Worm (Caenorhabditis elegans) whole organism, L4 larva: Measurements from ENCODE around the gene C49C3.6.

Experiments
- F26F4.8 ChIP-seq: fragments of 200-800 bp; sonication (Bioruptor generic); conservative IDR thresholded peaks from 2 replicates; pipeline ENCODE4 v1.3.6; 2022; ENCODE audit warnings: missing genetic modification characterization, missing compliant biosample characterization
- F37D6.2 ChIP-seq: sonication (generic microtip); optimal IDR thresholded peaks from 2 replicates; lab custom pipeline; 2016; ENCODE audit warnings: mild to moderate bottlenecking, missing genetic modification characterization, missing compliant biosample characterization
- F49E8.2 ChIP-seq: sonication (generic microtip); optimal IDR thresholded peaks from 2 replicates; lab custom pipeline; 2016; ENCODE audit warnings: missing compliant biosample characterization, mild to moderate bottlenecking, missing genetic modification characterization, borderline replicate concordance
- T20F7.1 ChIP-seq: fragments of 200-800 bp; sonication (Bioruptor generic); optimal IDR thresholded peaks from 2 replicates; lab custom pipeline; 2018; ENCODE audit warnings: mild to moderate bottlenecking, missing genetic modification characterization, missing compliant biosample characterization
- T26A8.4 ChIP-seq: fragments of 200-800 bp; sonication (Bioruptor generic); IDR thresholded peaks from 2 replicates; pipeline ENCODE4 v1.3.6; 2022; ENCODE audit warnings: missing genetic modification characterization, missing compliant biosample characterization
- Y105C5A.15 ChIP-seq: fragments of 200-800 bp; sonication (Bioruptor generic); IDR thresholded peaks from 2 replicates; pipeline ENCODE4 v1.3.6; 2022; ENCODE audit warnings: missing genetic modification characterization, missing compliant biosample characterization
- Y75B8A.6 ChIP-seq: fragments of 200-800 bp; sonication (Bioruptor generic); IDR thresholded peaks from 2 replicates; pipeline ENCODE4 v1.3.6; 2022; ENCODE audit warnings: missing genetic modification reagents, missing genetic modification characterization, missing compliant biosample characterization
- ceh-20 ChIP-seq: fragments of 200-800 bp; sonication (Bioruptor generic); IDR thresholded peaks from 2 replicates; pipeline ENCODE4 v1.3.6; 2022; ENCODE audit warnings: missing genetic modification reagents, missing genetic modification characterization, missing compliant biosample characterization
- ceh-28 ChIP-seq: fragments of 150-350 bp; optimal IDR thresholded peaks from 2 replicates; lab custom pipeline; 2014; ENCODE audit warnings: missing biosample characterization, missing genetic modification reagents, missing genetic modification characterization
- ceh-44 ChIP-seq: fragments of 200-800 bp; sonication (Bioruptor generic); IDR thresholded peaks from 2 replicates; pipeline ENCODE4 v1.3.6; 2022; ENCODE audit warnings: missing genetic modification reagents, missing genetic modification characterization, missing compliant biosample characterization
- ceh-62 ChIP-seq: sonication (generic microtip); optimal IDR thresholded peaks from 2 replicates; lab custom pipeline; 2017; ENCODE audit warnings: missing biosample characterization, missing genetic modification characterization
- ceh-82 ChIP-seq: sonication (generic microtip); optimal IDR thresholded peaks from 2 replicates; lab custom pipeline; 2017; ENCODE audit warnings: missing biosample characterization, missing genetic modification characterization
- daf-16 ChIP-seq, 3 experiments: sonication (generic microtip); optimal IDR thresholded peaks; 2 replicates each; lab custom pipeline; 2016 to 2017; ENCODE audit warnings: missing genetic modification characterization in 3 of 3, missing genetic modification reagents in 3 of 3, mild to moderate bottlenecking in 2 of 3, missing compliant biosample characterization in 2 of 3, missing biosample characterization in 1 of 3, moderate library complexity in 1 of 3
- daf-19 ChIP-seq: fragments of 200-800 bp; sonication (Bioruptor generic); conservative IDR thresholded peaks from 2 replicates; pipeline ENCODE4 v1.3.6; 2022; ENCODE audit warnings: missing genetic modification characterization, missing compliant biosample characterization
- dmd-6 ChIP-seq: fragments of 200-800 bp; sonication (Bioruptor generic); IDR thresholded peaks from 2 replicates; pipeline ENCODE4 v1.3.6; 2022; ENCODE audit warnings: missing genetic modification reagents, missing genetic modification characterization, missing compliant biosample characterization
- dmd-8 ChIP-seq: fragments of 200-800 bp; sonication (Bioruptor generic); IDR thresholded peaks from 2 replicates; pipeline ENCODE4 v1.3.6; 2022; ENCODE audit warnings: missing genetic modification characterization, missing compliant biosample characterization
- dmd-9 ChIP-seq: fragments of 200-800 bp; sonication (Bioruptor generic); IDR thresholded peaks from 2 replicates; pipeline ENCODE4 v1.3.6; 2022; ENCODE audit warnings: missing genetic modification reagents, missing genetic modification characterization, missing compliant biosample characterization
- dpl-1 ChIP-seq: fragments of 150-350 bp; optimal IDR thresholded peaks from 2 replicates; lab custom pipeline; 2014; ENCODE audit warnings: missing biosample characterization, missing genetic modification reagents, missing genetic modification characterization
- dve-1 ChIP-seq: sonication (generic microtip); optimal IDR thresholded peaks from 2 replicates; lab custom pipeline; 2017; ENCODE audit warnings: antibody characterized with exemption, mild to moderate bottlenecking, missing genetic modification characterization, missing compliant biosample characterization; ENCODE audit not compliant: insufficient read depth
- hif-1 ChIP-seq, 2 experiments: sonication (generic microtip); optimal IDR thresholded peaks; 2 replicates each; lab custom pipeline; 2016 to 2017; ENCODE audit warnings: missing compliant biosample characterization in 2 of 2, missing genetic modification characterization in 2 of 2, missing genetic modification reagents in 2 of 2, missing genotype in 2 of 2, mild to moderate bottlenecking in 1 of 2
- jun-1 ChIP-seq: fragments of 150-350 bp; optimal IDR thresholded peaks from 2 replicates; lab custom pipeline; 2014; ENCODE audit warnings: missing biosample characterization, missing genetic modification reagents, missing genetic modification characterization
- lin-15B ChIP-seq: fragments of 150-350 bp; sonication (generic microtip); optimal IDR thresholded peaks from 3 replicates; lab custom pipeline; 2014; ENCODE audit warnings: missing biosample characterization, missing genetic modification characterization
- lin-38 ChIP-seq: fragments of 200-800 bp; sonication (Bioruptor generic); IDR thresholded peaks from 2 replicates; pipeline ENCODE4 v1.3.6; 2022; ENCODE audit warnings: missing genetic modification reagents, missing genetic modification characterization, missing compliant biosample characterization
- lir-3 ChIP-seq: sonication (generic microtip); optimal IDR thresholded peaks from 2 replicates; lab custom pipeline; 2016; ENCODE audit warnings: mild to moderate bottlenecking, missing genetic modification characterization, missing compliant biosample characterization
- lsy-2 ChIP-seq, 2 experiments: fragments of 150-350 bp in 1 of 2; sonication (generic microtip) in 1 of 2; optimal IDR thresholded peaks; 2 replicates each; lab custom pipeline; 2014 to 2017; ENCODE audit warnings: missing biosample characterization in 2 of 2, missing genetic modification characterization in 2 of 2
- mdl-1 ChIP-seq, 2 experiments: fragments of 150-350 bp in 1 of 2; sonication (generic microtip) in 1 of 2; optimal IDR thresholded peaks; 2 replicates each; lab custom pipeline; 2014 to 2017; ENCODE audit warnings: missing biosample characterization in 2 of 2, missing genetic modification characterization in 2 of 2
- mes-2 ChIP-seq: sonication (generic microtip); optimal IDR thresholded peaks from 2 replicates; lab custom pipeline; 2016; ENCODE audit warnings: missing genotype, mild to moderate bottlenecking, missing genetic modification characterization, missing compliant biosample characterization; ENCODE audit not compliant: poor library complexity, severe bottlenecking
- mxl-3 ChIP-seq: fragments of 200-800 bp; sonication (Bioruptor generic); optimal IDR thresholded peaks from 2 replicates; lab custom pipeline; 2018; ENCODE audit warnings: mild to moderate bottlenecking, missing genetic modification characterization, missing compliant biosample characterization
- nhr-10 ChIP-seq: fragments of 150-350 bp; optimal IDR thresholded peaks from 2 replicates; lab custom pipeline; 2014; ENCODE audit warnings: missing biosample characterization, missing genetic modification characterization
- nhr-25 ChIP-seq: sonication (generic microtip); optimal IDR thresholded peaks from 2 replicates; lab custom pipeline; 2017; ENCODE audit warnings: missing genetic modification characterization, mild to moderate bottlenecking, missing compliant biosample characterization, antibody characterized with exemption, moderate library complexity, borderline replicate concordance; ENCODE audit not compliant: insufficient read depth
- nhr-28 ChIP-seq: fragments of 150-350 bp; optimal IDR thresholded peaks from 2 replicates; lab custom pipeline; 2014; ENCODE audit warnings: missing biosample characterization, missing genetic modification characterization
- nhr-77 ChIP-seq: fragments of 150-350 bp; optimal IDR thresholded peaks from 2 replicates; lab custom pipeline; 2014; ENCODE audit warnings: missing biosample characterization, missing genetic modification characterization
- pha-4 ChIP-seq, 2 experiments: fragments of 150-350 bp in 1 of 2; fragments of 200-800 bp in 1 of 2; sonication (Bioruptor generic) in 1 of 2; IDR thresholded peaks in 1 of 2; optimal IDR thresholded peaks in 1 of 2; 2 replicates each; pipeline versions ENCODE4 v1.3.6 to Lab custom; 2014 to 2022; ENCODE audit warnings: missing genetic modification characterization in 2 of 2, missing genetic modification reagents in 2 of 2, missing biosample characterization in 1 of 2, missing compliant biosample characterization in 1 of 2
- php-3 ChIP-seq: fragments of 200-800 bp; sonication (Bioruptor generic); IDR thresholded peaks from 2 replicates; pipeline ENCODE4 v1.3.6; 2022; ENCODE audit warnings: missing genetic modification reagents, missing genetic modification characterization, missing compliant biosample characterization
- pqm-1 ChIP-seq: sonication (generic microtip); optimal IDR thresholded peaks from 2 replicates; lab custom pipeline; 2017; ENCODE audit warnings: missing biosample characterization, missing genetic modification characterization
- snpc-1.2 ChIP-seq: fragments of 200-800 bp; sonication (Bioruptor generic); IDR thresholded peaks from 2 replicates; pipeline ENCODE4 v1.3.6; 2022; ENCODE audit warnings: missing genetic modification reagents, missing genetic modification characterization, missing compliant biosample characterization
- spr-1 ChIP-seq: sonication (generic microtip); optimal IDR thresholded peaks from 2 replicates; lab custom pipeline; 2016; ENCODE audit warnings: mild to moderate bottlenecking, missing genetic modification characterization, missing compliant biosample characterization
- spr-3 ChIP-seq: fragments of 200-800 bp; sonication (Bioruptor generic); optimal IDR thresholded peaks from 2 replicates; lab custom pipeline; 2018; ENCODE audit warnings: mild to moderate bottlenecking, missing genetic modification characterization, missing compliant biosample characterization
- tra-1 ChIP-seq: fragments of 200-800 bp; sonication (Bioruptor generic); IDR thresholded peaks from 2 replicates; pipeline ENCODE4 v1.3.6; 2022; ENCODE audit warnings: missing genetic modification reagents, missing genetic modification characterization, missing compliant biosample characterization
- unc-130 ChIP-seq: sonication (generic microtip); optimal IDR thresholded peaks from 2 replicates; lab custom pipeline; 2016; ENCODE audit warnings: missing genetic modification reagents, missing genetic modification characterization, missing compliant biosample characterization
- unc-62 ChIP-seq, 3 experiments: fragments of 150-350 bp in 1 of 3; sonication (generic microtip); optimal IDR thresholded peaks in 2 of 3; peaks in 1 of 3; 1 replicate in 1 of 3; 2 replicates in 2 of 3; lab custom pipeline; 2014 to 2017; ENCODE audit warnings: missing biosample characterization in 3 of 3, missing genetic modification characterization in 3 of 3, missing genetic modification reagents in 3 of 3, missing genotype in 1 of 3
- vab-7 ChIP-seq: fragments of 200-800 bp; sonication (Bioruptor generic); IDR thresholded peaks from 2 replicates; pipeline ENCODE4 v1.3.6; 2022; ENCODE audit warnings: missing genetic modification reagents, missing genetic modification characterization, missing compliant biosample characterization
- ztf-11 ChIP-seq: fragments of 150-350 bp; optimal IDR thresholded peaks from 2 replicates; lab custom pipeline; 2014; ENCODE audit warnings: missing biosample characterization, missing genetic modification characterization

The C49C3.6 gene

ce11 chrIV:17371469-17371868 is 40.1 kb downstream of the C49C3.6 start, which contains the start of gene C30H6.5:
TSS of gene C30H6.5 (plus strand) at chrIV:17371769.
- TF ChIP-seq ceh-62 (no peak), dpl-1 (GFP tag; lab: Kevin White, UChicago) (no peak), lin-38 (GFP tag; lab: Robert Waterston, UW) (no peak), Y75B8A.6 (GFP tag; lab: Robert Waterston, UW) (no peak), dmd-9 (GFP tag; lab: Robert Waterston, UW) (no peak), T20F7.1 (no peak), nhr-25 (no peak)
- TF ChIP-seq, all 104 proteins: peak for 0

- no peak for TF ChIP-seq jun-1
- TF ChIP-seq ceh-62 = no peak
- TF ChIP-seq T26A8.4 (GFP tag; lab: Robert Waterston, UW) = no peak
- no peak for TF ChIP-seq nhr-77
- no peak for TF ChIP-seq lir-3
- TF ChIP-seq daf-16 (GFP tag; optimal IDR thresholded peaks at IDR 0.05; lab: Kevin White, UChicago) = no peak
- peak; percentile 59 for TF ChIP-seq daf-16 (tag; optimal IDR thresholded peaks at IDR 0.05; lab: Kevin White, UChicago)
Measured at ce11 chrIV:17376127-17376526, 44.8 kb downstream of the C49C3.6 start, which contains the start of gene haf-1. TSS of gene haf-1 (plus strand) at chrIV:17376427.

ce11 chrIV:17380061-17380680 is 48.8 kb downstream of the C49C3.6 start, which contains the start of the genes C30H6.9 and dlat-2:
TSS of gene C30H6.9 (minus strand) at chrIV:17380170.
TSS of gene dlat-2 (plus strand) at chrIV:17380626.
- TF ChIP-seq pqm-1 (tag; lab: Kevin White, UChicago) (no peak), nhr-10 (tag; lab: Kevin White, UChicago) (no peak), lsy-2 (tag; optimal IDR thresholded peaks at IDR 0.05; lab: Kevin White, UChicago) (peak in 1 of 2 experiments; percentile 43), unc-62 (GFP tag; optimal IDR thresholded peaks at IDR 0.05 in 1 of 2; lab: Kevin White, UChicago) (no peak), unc-62 (tag; optimal IDR thresholded peaks at IDR 0.05; lab: Kevin White, UChicago) (no peak), pha-4 (GFP tag; IDR thresholded peaks at IDR 0.05; lab: Robert Waterston, UW) (no peak), pha-4 (tag; optimal IDR thresholded peaks at IDR 0.05; lab: Kevin White, UChicago) (peak; percentile 40), lir-3 (no peak), dmd-8 (GFP tag; lab: Robert Waterston, UW) (no peak), dve-1 (tag; lab: Kevin White, UChicago) (peak; percentile 17), F26F4.8 (no peak), snpc-1.2 (GFP tag; lab: Robert Waterston, UW) (peak; percentile 71), hif-1 (tag; optimal IDR thresholded peaks at IDR 0.05; lab: Kevin White, UChicago) (no peak), ceh-44 (GFP tag; lab: Robert Waterston, UW) (no peak), ceh-28 (tag; lab: Kevin White, UChicago) (no peak), daf-16 (GFP tag; optimal IDR thresholded peaks at IDR 0.05; lab: Kevin White, UChicago) (no peak), daf-16 (tag; optimal IDR thresholded peaks at IDR 0.05; lab: Kevin White, UChicago) (peak; percentile 48), ceh-20 (no peak), lin-38 (GFP tag; lab: Robert Waterston, UW) (peak; percentile 85), php-3 (GFP tag; lab: Robert Waterston, UW) (no peak), Y105C5A.15 (GFP tag; lab: Robert Waterston, UW) (no peak), spr-1 (tag; lab: Kevin White, UChicago) (no peak), ceh-62 (no peak), F37D6.2 (no peak), spr-3 (GFP tag; lab: Kevin White, UChicago) (no peak), unc-130 (no peak), vab-7 (no peak), mxl-3 (GFP tag; lab: Kevin White, UChicago) (no peak), lin-15B (tag; lab: Kevin White, UChicago) (no peak), mdl-1 (tag; optimal IDR thresholded peaks at IDR 0.05; lab: Kevin White, UChicago) (no peak), dmd-9 (GFP tag; lab: Robert Waterston, UW) (no peak), dpl-1 (GFP tag; lab: Kevin White, UChicago) (peak; percentile 50), dmd-6 (GFP tag; lab: Robert Waterston, UW) (no peak), ceh-82 (no peak), daf-19 (GFP tag; lab: Robert Waterston, UW) (no peak), ztf-11 (tag; lab: Kevin White, UChicago) (no peak), F49E8.2 (tag; lab: Kevin White, UChicago) (no peak), nhr-28 (tag; lab: Kevin White, UChicago) (peak; percentile 28), tra-1 (GFP tag; lab: Robert Waterston, UW) (no peak), mes-2 (tag; lab: Kevin White, UChicago) (peak; percentile 24)
